Worm (Caenorhabditis elegans) whole organism, L3 larva: ENCODE results near the gene nep-13.
"Not testable (repeated sequence)": the region's sequence is repeated elsewhere in the genome, so short reads cannot be mapped to it uniquely, and the experiment has no call there.

Experiments used
- ZK546.5 ChIP-seq: sonication (generic microtip); optimal IDR thresholded peaks from 2 replicates; lab custom pipeline; 2017; ENCODE audit warnings: missing biosample characterization, missing genetic modification characterization
- ceh-82 ChIP-seq: fragments of 150-350 bp; optimal IDR thresholded peaks from 2 replicates; lab custom pipeline; 2014; ENCODE audit warnings: missing biosample characterization, missing genetic modification characterization
- egl-27 ChIP-seq: sonication (generic microtip); optimal IDR thresholded peaks from 4 replicates; lab custom pipeline; 2017; ENCODE audit warnings: missing biosample characterization, missing genetic modification reagents, missing genetic modification characterization
- elt-2 ChIP-seq: sonication (generic microtip); optimal IDR thresholded peaks from 2 replicates; lab custom pipeline; 2016; ENCODE audit warnings: missing genetic modification reagents, mild to moderate bottlenecking, missing genetic modification characterization, missing compliant biosample characterization
- nhr-12 ChIP-seq: fragments of 150-350 bp; optimal IDR thresholded peaks from 2 replicates; lab custom pipeline; 2014; ENCODE audit warnings: missing biosample characterization, missing genetic modification characterization
- ztf-11 ChIP-seq: fragments of 150-350 bp; optimal IDR thresholded peaks from 2 replicates; lab custom pipeline; 2014; ENCODE audit warnings: missing biosample characterization, missing genetic modification characterization

- not testable (repeated sequence) for TF ChIP-seq elt-2 (tag; lab: Kevin White, UChicago); ztf-11 (tag; lab: Kevin White, UChicago); egl-27 (tag; lab: Kevin White, UChicago); ceh-82; nhr-12 (tag; lab: Kevin White, UChicago); ZK546.5 (tag; lab: Kevin White, UChicago)
Measured at ce11 chrII:3290544-3290943, 8.1 kb downstream of the nep-13 start, which contains the start of gene F39E9.14.
